Worm (Caenorhabditis elegans) whole organism, late embryonic: ENCODE measurements around the gene hap-1.
A peak's percentile ranks its signal among the peaks of the same experiment; 100 is the strongest.

ENCODE experiments used
- C08G9.2 ChIP-seq: sonication (generic microtip); optimal IDR thresholded peaks from 2 replicates; lab custom pipeline; 2016; ENCODE audit warnings: mild to moderate bottlenecking, missing genetic modification characterization, moderate library complexity, missing compliant biosample characterization
- F13H6.1 ChIP-seq: sonication (generic microtip); optimal IDR thresholded peaks from 2 replicates; lab custom pipeline; 2016; ENCODE audit warnings: missing genetic modification characterization, missing compliant biosample characterization
- K09A11.1 ChIP-seq: sonication (generic microtip); optimal IDR thresholded peaks from 2 replicates; lab custom pipeline; 2017; ENCODE audit warnings: antibody characterized with exemption, mild to moderate bottlenecking, missing genetic modification characterization, missing compliant biosample characterization; ENCODE audit not compliant: insufficient read depth
- T23F11.4 ChIP-seq: fragments of 200-800 bp; sonication (Bioruptor generic); optimal IDR thresholded peaks from 2 replicates; lab custom pipeline; 2018; ENCODE audit warnings: mild to moderate bottlenecking, missing genetic modification characterization, missing compliant biosample characterization
- ceh-2 ChIP-seq: sonication (generic microtip); optimal IDR thresholded peaks from 2 replicates; lab custom pipeline; 2016; ENCODE audit warnings: missing genotype, missing genetic modification characterization, missing compliant biosample characterization
- ceh-22 ChIP-seq: sonication (generic microtip); optimal IDR thresholded peaks from 2 replicates; lab custom pipeline; 2017; ENCODE audit warnings: missing biosample characterization, missing genetic modification characterization
- ceh-24 ChIP-seq: sonication (generic microtip); optimal IDR thresholded peaks from 2 replicates; lab custom pipeline; 2016; ENCODE audit warnings: mild to moderate bottlenecking, missing genetic modification characterization, missing compliant biosample characterization
- ceh-34 ChIP-seq: sonication (generic microtip); optimal IDR thresholded peaks from 2 replicates; lab custom pipeline; 2016; ENCODE audit warnings: mild to moderate bottlenecking, missing genetic modification characterization, missing compliant biosample characterization
- ceh-9 ChIP-seq: sonication (generic microtip); optimal IDR thresholded peaks from 2 replicates; lab custom pipeline; 2016; ENCODE audit warnings: mild to moderate bottlenecking, missing genetic modification characterization, inconsistent platforms, missing compliant biosample characterization
- che-1 ChIP-seq: sonication (generic microtip); optimal IDR thresholded peaks from 2 replicates; lab custom pipeline; 2016; ENCODE audit warnings: mild to moderate bottlenecking, missing genetic modification characterization, missing compliant biosample characterization
- elt-2 ChIP-seq: sonication (generic microtip); optimal IDR thresholded peaks from 2 replicates; lab custom pipeline; 2016; ENCODE audit warnings: missing genetic modification reagents, missing genetic modification characterization, missing compliant biosample characterization
- eyg-1 ChIP-seq: sonication (generic microtip); optimal IDR thresholded peaks from 2 replicates; lab custom pipeline; 2016; ENCODE audit warnings: missing genotype, missing genetic modification characterization, missing compliant biosample characterization
- gmeb-2 ChIP-seq: sonication (generic microtip); optimal IDR thresholded peaks from 2 replicates; lab custom pipeline; 2016; ENCODE audit warnings: missing genetic modification characterization, inconsistent platforms, missing compliant biosample characterization
- hlh-13 ChIP-seq: fragments of 200-800 bp; sonication (Bioruptor generic); optimal IDR thresholded peaks from 2 replicates; lab custom pipeline; 2018; ENCODE audit warnings: mild to moderate bottlenecking, missing genetic modification characterization, missing compliant biosample characterization
- hlh-30 ChIP-seq: sonication (generic microtip); optimal IDR thresholded peaks from 2 replicates; lab custom pipeline; 2017; ENCODE audit warnings: antibody characterized with exemption, missing genetic modification characterization, missing compliant biosample characterization; ENCODE audit not compliant: insufficient read depth
- hlh-6 ChIP-seq: sonication (generic microtip); optimal IDR thresholded peaks from 2 replicates; lab custom pipeline; 2016; ENCODE audit warnings: missing genotype, missing genetic modification characterization, missing compliant biosample characterization
- lin-11 ChIP-seq: fragments of 200-800 bp; sonication (Bioruptor generic); optimal IDR thresholded peaks from 2 replicates; lab custom pipeline; 2018; ENCODE audit warnings: mild to moderate bottlenecking, missing genetic modification characterization, missing compliant biosample characterization
- madf-2 ChIP-seq: sonication (generic microtip); optimal IDR thresholded peaks from 2 replicates; lab custom pipeline; 2017; ENCODE audit warnings: missing genetic modification characterization, missing compliant biosample characterization
- nhr-232 ChIP-seq: sonication (generic microtip); optimal IDR thresholded peaks from 2 replicates; lab custom pipeline; 2016; ENCODE audit warnings: missing genetic modification characterization, missing compliant biosample characterization
- npax-4 ChIP-seq: sonication (generic microtip); optimal IDR thresholded peaks from 2 replicates; lab custom pipeline; 2016; ENCODE audit warnings: missing genetic modification characterization, missing compliant biosample characterization
- pag-3 ChIP-seq: sonication (generic microtip); optimal IDR thresholded peaks from 2 replicates; lab custom pipeline; 2016; ENCODE audit warnings: missing compliant biosample characterization, missing genetic modification characterization, borderline replicate concordance
- pha-2 ChIP-seq: sonication (generic microtip); optimal IDR thresholded peaks from 2 replicates; lab custom pipeline; 2017; ENCODE audit warnings: mild to moderate bottlenecking, missing genetic modification characterization, missing compliant biosample characterization
- pha-4 ChIP-seq: fragments of 150-350 bp; optimal IDR thresholded peaks from 2 replicates; lab custom pipeline; 2018; ENCODE audit warnings: missing biosample characterization, missing genetic modification reagents, missing genetic modification characterization
- pqm-1 ChIP-seq: sonication (generic microtip); optimal IDR thresholded peaks from 2 replicates; lab custom pipeline; 2016; ENCODE audit warnings: missing genetic modification characterization, missing compliant biosample characterization
- pros-1 ChIP-seq: fragments of 150-350 bp; optimal IDR thresholded peaks from 2 replicates; lab custom pipeline; 2014; ENCODE audit warnings: missing biosample characterization, missing genetic modification reagents, missing genetic modification characterization
- ref-2 ChIP-seq: sonication (generic microtip); optimal IDR thresholded peaks from 2 replicates; lab custom pipeline; 2016; ENCODE audit warnings: missing genetic modification characterization, missing compliant biosample characterization
- sdc-2 ChIP-seq: sonication (generic microtip); optimal IDR thresholded peaks from 2 replicates; lab custom pipeline; 2016; ENCODE audit warnings: missing genotype, missing genetic modification characterization, missing compliant biosample characterization
- sox-2 ChIP-seq: fragments of 200-800 bp; sonication (Bioruptor generic); IDR thresholded peaks from 2 replicates; pipeline ENCODE4 v1.3.6; 2022; ENCODE audit warnings: missing genetic modification reagents, missing genetic modification characterization, missing compliant biosample characterization
- sox-4 ChIP-seq: sonication (generic microtip); optimal IDR thresholded peaks from 2 replicates; lab custom pipeline; 2017; ENCODE audit warnings: mild to moderate bottlenecking, missing genetic modification characterization, inconsistent platforms, missing compliant biosample characterization
- tbx-2 ChIP-seq: sonication (generic microtip); optimal IDR thresholded peaks from 2 replicates; lab custom pipeline; 2016; ENCODE audit warnings: missing genetic modification characterization, missing compliant biosample characterization
- tbx-7 ChIP-seq: sonication (generic microtip); optimal IDR thresholded peaks from 2 replicates; lab custom pipeline; 2016; ENCODE audit warnings: missing genotype, missing genetic modification characterization, missing compliant biosample characterization
- unc-42 ChIP-seq: sonication (generic microtip); optimal IDR thresholded peaks from 2 replicates; lab custom pipeline; 2016; ENCODE audit warnings: missing genotype, missing genetic modification characterization, missing compliant biosample characterization
- zip-5 ChIP-seq: sonication (generic microtip); optimal IDR thresholded peaks from 2 replicates; lab custom pipeline; 2016; ENCODE audit warnings: missing genetic modification characterization, missing compliant biosample characterization

Gene hap-1

ce11 chrIII:5254108-5254507, 9.6 kb upstream of the hap-1 start, which contains the start of the genes sumv-1 and gop-1:
sumv-1 (minus strand) TSS chrIII:5254187.
gop-1 (plus strand) TSS chrIII:5254438.
- peak; percentile 19 for TF ChIP-seq unc-42 (tag; lab: Kevin White, UChicago)
- no peak for TF ChIP-seq tbx-7 (tag; lab: Kevin White, UChicago)

ce11 chrIII:5258918-5259317, 4.8 kb upstream of the hap-1 start, which contains the start of gene gop-2:
gop-2 (plus strand) TSS chrIII:5259023.
- no peak for TF ChIP-seq unc-42 (tag; lab: Kevin White, UChicago)
- no peak for TF ChIP-seq che-1
- TF ChIP-seq pag-3: no peak
- no peak for TF ChIP-seq ceh-24 (tag; lab: Kevin White, UChicago)
- TF ChIP-seq tbx-7 (tag; lab: Kevin White, UChicago): no peak
- TF ChIP-seq ref-2 (tag; lab: Kevin White, UChicago): no peak
- no peak for TF ChIP-seq madf-2 (tag; lab: Kevin White, UChicago)
- no peak for TF ChIP-seq lin-11 (tag; lab: Kevin White, UChicago)
- no peak for TF ChIP-seq K09A11.1 (tag; lab: Kevin White, UChicago)
- TF ChIP-seq elt-2 (tag; lab: Kevin White, UChicago): no peak
- TF ChIP-seq eyg-1 (tag; lab: Kevin White, UChicago): no peak
- no peak for TF ChIP-seq sdc-2 (tag; lab: Kevin White, UChicago)
- no peak for TF ChIP-seq ceh-22 (tag; lab: Kevin White, UChicago)
- TF ChIP-seq nhr-232 (tag; lab: Kevin White, UChicago): no peak
- no peak for TF ChIP-seq zip-5 (tag; lab: Kevin White, UChicago)
- TF ChIP-seq pha-2 (tag; lab: Kevin White, UChicago): no peak
- TF ChIP-seq, all 69 proteins: peak for 0

ce11 chrIII:5260394-5260793, 3.3 kb upstream of the hap-1 start, which contains the start of gene gop-3:
gop-3 (plus strand) TSS chrIII:5260694.
- TF ChIP-seq ceh-9 (tag; lab: Kevin White, UChicago): no peak
- no peak for TF ChIP-seq hlh-13

ce11 chrIII:5264813-5265212, 1.1 kb downstream of the hap-1 start, which contains the start of gene gro-1:
gro-1 (plus strand) TSS chrIII:5265113.
- no peak for TF ChIP-seq tbx-2 (tag; lab: Kevin White, UChicago)
- TF ChIP-seq zip-5 (tag; lab: Kevin White, UChicago): no peak
- TF ChIP-seq sox-4 (tag; lab: Kevin White, UChicago): no peak
- TF ChIP-seq pha-2 (tag; lab: Kevin White, UChicago): no peak
- TF ChIP-seq T23F11.4 (GFP tag; lab: Kevin White, UChicago): no peak
- TF ChIP-seq elt-2 (tag; lab: Kevin White, UChicago): no peak
- no peak for TF ChIP-seq F13H6.1
- TF ChIP-seq madf-2 (tag; lab: Kevin White, UChicago): no peak
- no peak for TF ChIP-seq pha-4 (tag; lab: Kevin White, UChicago)
- TF ChIP-seq hlh-6 (tag; lab: Kevin White, UChicago): no peak
- no peak for TF ChIP-seq hlh-30

ce11 chrIII:5267217-5267906, 3.6 kb downstream of the hap-1 start, which contains the start of gene ZC395.5:
ZC395.5 (plus strand) TSS chrIII:5267848.
- no peak for TF ChIP-seq sox-2 (GFP tag; lab: Robert Waterston, UW)
- no peak for TF ChIP-seq K09A11.1 (tag; lab: Kevin White, UChicago)
- TF ChIP-seq npax-4 (tag; lab: Kevin White, UChicago): no peak
- TF ChIP-seq ceh-34 (tag; lab: Kevin White, UChicago): no peak
- no peak for TF ChIP-seq pag-3
- TF ChIP-seq ceh-2: no peak
- no peak for TF ChIP-seq pqm-1 (tag; lab: Kevin White, UChicago)
- TF ChIP-seq hlh-6 (tag; lab: Kevin White, UChicago): no peak
- no peak for TF ChIP-seq C08G9.2 (tag; lab: Kevin White, UChicago)
- no peak for TF ChIP-seq pros-1 (tag; lab: Kevin White, UChicago)
- TF ChIP-seq ref-2 (tag; lab: Kevin White, UChicago): no peak
- no peak for TF ChIP-seq gmeb-2
